Fruit fly (Drosophila melanogaster): ENCODE measurements around the gene CG15728.

- TF ChIP-seq OdsH (GFP tag; optimal IDR thresholded peaks at IDR 0.05) (no peak), CG9705 (GFP tag; optimal IDR thresholded peaks at IDR 0.05) (no peak), pan (optimal IDR thresholded peaks at IDR 0.05) (no peak), dmrt93B (GFP tag; optimal IDR thresholded peaks at IDR 0.05) (no peak), sage (GFP tag; optimal IDR thresholded peaks at IDR 0.05) (no peak), brk (GFP tag; optimal IDR thresholded peaks at IDR 0.05) (no peak)
Measured at dm6 chrX:12581894-12582293, 42.2 kb upstream of the CG15728 start.
